Fruit fly (Drosophila melanogaster) whole organism, embryonic: ENCODE results near the gene Nup98-96.

Experiments used
- B-H1 ChIP-seq: fragments of 200-800 bp; sonication (Bioruptor generic); IDR thresholded peaks from 3 replicates; pipeline ENCODE4 v1.3.6; 2022; ENCODE audit warnings: missing biosample characterization, missing genetic modification characterization
- Bteb2 ChIP-seq: fragments of 200-800 bp; sonication (Bioruptor generic); optimal IDR thresholded peaks from 2 replicates; lab custom pipeline; 2016; ENCODE audit warnings: missing biosample characterization, missing genetic modification characterization
- CG11504 ChIP-seq: fragments of 200-800 bp; sonication (Bioruptor generic); optimal IDR thresholded peaks from 3 replicates; lab custom pipeline; 2019; ENCODE audit warnings: missing biosample characterization, mild to moderate bottlenecking, missing genetic modification characterization, moderate library complexity
- CG12071 ChIP-seq: fragments of 200-800 bp; sonication (Bioruptor generic); optimal IDR thresholded peaks from 3 replicates; lab custom pipeline; 2018; ENCODE audit warnings: missing biosample characterization, mild to moderate bottlenecking, missing genetic modification characterization
- CG12299 ChIP-seq: fragments of 200-800 bp; sonication (Bioruptor generic); optimal IDR thresholded peaks from 2 replicates; lab custom pipeline; 2018; ENCODE audit warnings: missing biosample characterization, mild to moderate bottlenecking, missing genetic modification characterization
- CG14014 ChIP-seq: fragments of 200-800 bp; sonication (Bioruptor generic); IDR thresholded peaks from 2 replicates; pipeline ENCODE4 v1.3.6; 2022; ENCODE audit warnings: missing biosample characterization, missing genetic modification characterization
- CG14860 ChIP-seq: fragments of 200-800 bp; sonication (Bioruptor generic); IDR thresholded peaks from 3 replicates; pipeline ENCODE4 v1.3.6; 2022; ENCODE audit warnings: missing biosample characterization, missing genetic modification characterization; ENCODE audit not compliant: partially characterized antibody
- CG15073 ChIP-seq: fragments of 200-800 bp; sonication (Bioruptor generic); optimal IDR thresholded peaks from 2 replicates; lab custom pipeline; 2016; ENCODE audit warnings: missing biosample characterization, missing genetic modification characterization
- CG1529 ChIP-seq: fragments of 200-800 bp; sonication (Bioruptor generic); optimal IDR thresholded peaks from 3 replicates; lab custom pipeline; 2018; ENCODE audit warnings: missing biosample characterization, missing genetic modification characterization
- CG1603 ChIP-seq: fragments of 200-800 bp; sonication (Bioruptor generic); optimal IDR thresholded peaks from 2 replicates; lab custom pipeline; 2019; ENCODE audit warnings: missing biosample characterization, mild to moderate bottlenecking, missing genetic modification characterization, moderate library complexity
- CG17612 ChIP-seq: fragments of 200-800 bp; sonication (Bioruptor generic); IDR thresholded peaks from 2 replicates; pipeline ENCODE4 v1.3.6; 2022; ENCODE audit warnings: missing biosample characterization, missing genetic modification characterization
- CG18599 ChIP-seq: fragments of 200-800 bp; sonication (Bioruptor generic); optimal IDR thresholded peaks from 3 replicates; lab custom pipeline; 2017; ENCODE audit warnings: missing biosample characterization, missing genetic modification characterization, mild to moderate bottlenecking, moderate library complexity, missing genetic modification reagents
- CG43689 ChIP-seq: fragments of 200-800 bp; sonication (Bioruptor generic); IDR thresholded peaks from 2 replicates; pipeline ENCODE4 v1.3.6; 2022; ENCODE audit warnings: missing biosample characterization, missing genetic modification characterization
- CG5180 ChIP-seq: fragments of 200-800 bp; sonication (Bioruptor generic); optimal IDR thresholded peaks from 3 replicates; lab custom pipeline; 2017; ENCODE audit warnings: missing biosample characterization, missing genetic modification characterization, mild to moderate bottlenecking, moderate library complexity, missing genetic modification reagents
- CG6813 ChIP-seq: fragments of 200-800 bp; sonication (Bioruptor generic); optimal IDR thresholded peaks from 2 replicates; lab custom pipeline; 2017; ENCODE audit warnings: missing biosample characterization, missing genetic modification characterization, mild to moderate bottlenecking, moderate library complexity, missing genetic modification reagents
- Doc2 ChIP-seq: fragments of 200-800 bp; sonication (Bioruptor generic); IDR thresholded peaks from 2 replicates; pipeline ENCODE4 v1.3.6; 2022; ENCODE audit warnings: missing biosample characterization, missing genetic modification characterization
- Doc3 ChIP-seq: fragments of 200-800 bp; sonication (Bioruptor generic); IDR thresholded peaks from 3 replicates; pipeline ENCODE4 v1.3.6; 2022; ENCODE audit warnings: missing biosample characterization, missing genetic modification characterization; ENCODE audit not compliant: partially characterized antibody
- Eip74EF ChIP-seq, 2 experiments: fragments of 200-800 bp in 1 of 2; fragments of >200 bp in 1 of 2; sonication (Bioruptor generic) in 1 of 2; optimal IDR thresholded peaks; 2 replicates each; lab custom pipeline; 2017 to 2019; ENCODE audit warnings: missing biosample characterization in 2 of 2, missing genetic modification characterization in 2 of 2, mild to moderate bottlenecking in 1 of 2, moderate library complexity in 1 of 2
- H15 ChIP-seq: fragments of 200-800 bp; sonication (Bioruptor generic); IDR thresholded peaks from 3 replicates; pipeline ENCODE4 v1.3.6; 2022; ENCODE audit warnings: missing biosample characterization, missing genetic modification characterization
- HLH3B ChIP-seq: fragments of 200-800 bp; sonication (Bioruptor generic); IDR thresholded peaks from 2 replicates; pipeline ENCODE4 v1.3.6; 2022; ENCODE audit warnings: missing biosample characterization, missing genetic modification characterization
- Hr3 ChIP-seq: fragments of 200-800 bp; sonication (Bioruptor generic); optimal IDR thresholded peaks from 3 replicates; lab custom pipeline; 2016; ENCODE audit warnings: missing biosample characterization, missing genetic modification characterization
- MBD-R2 ChIP-seq: fragments of 200-800 bp; sonication (Bioruptor generic); IDR thresholded peaks from 2 replicates; pipeline ENCODE4 v1.3.6; 2022; ENCODE audit warnings: missing biosample characterization, missing genetic modification characterization
- Med ChIP-seq: fragments of 200-800 bp; sonication (Bioruptor generic); peaks from one replicate; lab custom pipeline; 2016; ENCODE audit warnings: missing biosample characterization, missing genetic modification characterization, mild to moderate bottlenecking, inconsistent platforms, moderate library complexity
- Poxn ChIP-seq: fragments of 200-800 bp; sonication (Bioruptor generic); IDR thresholded peaks from 2 replicates; pipeline ENCODE4 v1.3.6; 2022; ENCODE audit warnings: missing biosample characterization, missing genetic modification characterization
- Six4 ChIP-seq: fragments of 200-800 bp; sonication (Bioruptor generic); optimal IDR thresholded peaks from 2 replicates; lab custom pipeline; 2016; ENCODE audit warnings: missing biosample characterization, missing genetic modification characterization
- Stat92E ChIP-seq, 3 experiments: fragments of >200 bp in 2 of 3; fragments of 200-800 bp in 1 of 3; sonication (Bioruptor generic) in 1 of 3; optimal IDR thresholded peaks; 2 replicates each; lab custom pipeline; 2017 to 2019; ENCODE audit warnings: missing biosample characterization in 3 of 3, missing genetic modification characterization in 3 of 3, mild to moderate bottlenecking in 1 of 3, moderate library complexity in 1 of 3
- bigmax ChIP-seq: fragments of 200-800 bp; sonication (Bioruptor generic); optimal IDR thresholded peaks from 2 replicates; lab custom pipeline; 2018; ENCODE audit warnings: missing biosample characterization, mild to moderate bottlenecking, missing genetic modification characterization
- bsh ChIP-seq, 2 experiments: fragments of 200-800 bp; sonication (Bioruptor generic); optimal IDR thresholded peaks; 2 replicates each; lab custom pipeline; 2017 to 2018; ENCODE audit warnings: mild to moderate bottlenecking in 2 of 2, missing biosample characterization in 2 of 2, missing genetic modification characterization in 2 of 2, moderate library complexity in 1 of 2
- caup ChIP-seq: fragments of 200-800 bp; sonication (Bioruptor generic); optimal IDR thresholded peaks from 3 replicates; lab custom pipeline; 2017; ENCODE audit warnings: missing biosample characterization, mild to moderate bottlenecking, missing genetic modification characterization, moderate library complexity; ENCODE audit not compliant: severe bottlenecking
- chif ChIP-seq, 2 experiments: fragments of 200-800 bp; sonication (Bioruptor generic); optimal IDR thresholded peaks; 3 replicates each; lab custom pipeline; 2016; ENCODE audit warnings: missing biosample characterization in 2 of 2, missing genetic modification characterization in 2 of 2
- chinmo ChIP-seq: fragments of 200-800 bp; sonication (Bioruptor generic); IDR thresholded peaks from 4 replicates; pipeline ENCODE4 v1.3.6; 2022; ENCODE audit warnings: missing biosample characterization, missing genetic modification characterization; ENCODE audit not compliant: partially characterized antibody
- chm ChIP-seq: fragments of 200-800 bp; sonication (Bioruptor generic); IDR thresholded peaks from 2 replicates; pipeline ENCODE4 v1.3.6; 2022; ENCODE audit warnings: missing biosample characterization, missing genetic modification characterization
- chn ChIP-seq: fragments of 200-800 bp; sonication (Bioruptor generic); optimal IDR thresholded peaks from 2 replicates; lab custom pipeline; 2016; ENCODE audit warnings: missing biosample characterization, missing genetic modification characterization
- dimm ChIP-seq: fragments of 200-800 bp; sonication (Bioruptor generic); IDR thresholded peaks from 2 replicates; pipeline ENCODE4 v1.3.6; 2022; ENCODE audit warnings: missing biosample characterization, missing genetic modification characterization
- dpn ChIP-seq, 2 experiments: fragments of 200-800 bp; sonication (Bioruptor generic); optimal IDR thresholded peaks; 3 replicates each; lab custom pipeline; 2016; ENCODE audit warnings: missing biosample characterization in 2 of 2, missing genetic modification characterization in 2 of 2
- fd102C ChIP-seq: fragments of 200-800 bp; sonication (Bioruptor generic); optimal IDR thresholded peaks from 2 replicates; lab custom pipeline; 2018; ENCODE audit warnings: missing biosample characterization, mild to moderate bottlenecking, missing genetic modification characterization, moderate library complexity
- hth ChIP-seq: fragments of >200 bp; optimal IDR thresholded peaks from 2 replicates; lab custom pipeline; 2017; ENCODE audit warnings: inconsistent platforms
- inv ChIP-seq: fragments of 200-800 bp; sonication (Bioruptor generic); IDR thresholded peaks from 2 replicates; pipeline ENCODE4 v1.3.6; 2022; ENCODE audit warnings: missing biosample characterization, missing genetic modification characterization; ENCODE audit not compliant: partially characterized antibody
- kay ChIP-seq: fragments of 200-800 bp; sonication (Bioruptor generic); optimal IDR thresholded peaks from 2 replicates; lab custom pipeline; 2016; ENCODE audit warnings: missing biosample characterization, missing genetic modification characterization
- knrl ChIP-seq: fragments of 200-800 bp; sonication (Bioruptor generic); IDR thresholded peaks from 3 replicates; pipeline ENCODE4 v1.3.6; 2022; ENCODE audit warnings: missing biosample characterization, missing genetic modification characterization; ENCODE audit not compliant: partially characterized antibody
- lmd ChIP-seq: fragments of 200-800 bp; sonication (Bioruptor generic); IDR thresholded peaks from 2 replicates; pipeline ENCODE4 v1.3.6; 2022; ENCODE audit warnings: missing biosample characterization, missing genetic modification characterization
- pan ChIP-seq, 4 experiments: fragments of >200 bp in 3 of 4; fragments of 200-800 bp in 1 of 4; sonication (Bioruptor generic) in 1 of 4; optimal IDR thresholded peaks in 3 of 4; IDR thresholded peaks in 1 of 4; 2 replicates each; pipeline versions ENCODE4 v1.3.6 to Lab custom; 2017 to 2022; ENCODE audit warnings: missing biosample characterization in 2 of 4, missing genetic modification characterization in 2 of 4, mixed read lengths in 1 of 4
- pnt ChIP-seq: fragments of 200-800 bp; sonication (Bioruptor generic); optimal IDR thresholded peaks from 3 replicates; lab custom pipeline; 2016; ENCODE audit warnings: missing biosample characterization, missing genetic modification characterization
- sisA ChIP-seq: fragments of 200-800 bp; sonication (Bioruptor generic); IDR thresholded peaks from 2 replicates; pipeline ENCODE4 v1.3.6; 2022; ENCODE audit warnings: missing biosample characterization, missing genetic modification characterization
- sqz ChIP-seq: fragments of 200-800 bp; sonication (Bioruptor generic); optimal IDR thresholded peaks from 3 replicates; lab custom pipeline; 2018; ENCODE audit warnings: missing biosample characterization, mild to moderate bottlenecking, missing genetic modification characterization
- unpg ChIP-seq: fragments of 200-800 bp; sonication (Bioruptor generic); optimal IDR thresholded peaks from 3 replicates; lab custom pipeline; 2018; ENCODE audit warnings: missing biosample characterization, mild to moderate bottlenecking, missing genetic modification characterization, moderate library complexity
- vnd ChIP-seq: fragments of 200-800 bp; sonication (Bioruptor generic); IDR thresholded peaks from 3 replicates; pipeline ENCODE4 v1.3.6; 2022; ENCODE audit warnings: missing biosample characterization, missing genetic modification characterization; ENCODE audit not compliant: partially characterized antibody
- z ChIP-seq: fragments of 200-800 bp; sonication (Bioruptor generic); IDR thresholded peaks from 3 replicates; pipeline ENCODE4 v1.3.6; 2022; ENCODE audit warnings: missing biosample characterization, missing genetic modification characterization

The Nup98-96 gene

dm6 chr3R:23781466-23781935 lies at the start of gene Nup98-96, which contains the start of gene mbc (continued):
- TF ChIP-seq bsh (GFP tag; optimal IDR thresholded peaks at IDR 0.05; lab: Kevin White, UChicago) (peak in 1 of 2 experiments; percentile 74), MBD-R2 (GFP tag; lab: Robert Waterston, UW) (peak; percentile 67; the same call in 1 of the 2 replicates), CG18599 (GFP tag; lab: Kevin White, UChicago) (peak; percentile 82), dimm (GFP tag; lab: Robert Waterston, UW) (peak; percentile 68), CG43689 (no peak), CG12299 (tag; lab: Kevin White, UChicago) (peak; percentile 80), CG12071 (GFP tag; lab: Kevin White, UChicago) (peak; percentile 17), CG17612 (GFP tag; lab: Robert Waterston, UW) (no peak), pnt (GFP tag; lab: Kevin White, UChicago) (peak; percentile 94), HLH3B (GFP tag; lab: Robert Waterston, UW) (peak; percentile 83), hth (lab: Kevin White, UChicago) (no peak), lmd (GFP tag; lab: Robert Waterston, UW) (peak; percentile 90), Eip74EF (GFP tag; optimal IDR thresholded peaks at IDR 0.05; lab: Kevin White, UChicago) (peak in 1 of 2 experiments; percentile 3), chm (GFP tag; lab: Robert Waterston, UW) (peak; percentile 86), CG15073 (GFP tag; lab: Kevin White, UChicago) (no peak), Six4 (GFP tag; lab: Kevin White, UChicago) (peak; percentile 67), Hr3 (GFP tag; lab: Kevin White, UChicago) (peak; percentile 90), caup (GFP tag; lab: Kevin White, UChicago) (peak; percentile 57), unpg (GFP tag; lab: Kevin White, UChicago) (peak; percentile 82), CG6813 (peak; percentile 60), B-H1 (GFP tag; lab: Robert Waterston, UW) (peak; percentile 63), knrl (peak; percentile 61; the same call in 2 of the 3 replicates), chif (GFP tag; optimal IDR thresholded peaks at IDR 0.05; lab: Kevin White, UChicago) (peak; percentile 73 to 93), CG14014 (GFP tag; lab: Robert Waterston, UW) (peak; percentile 86), CG1529 (peak; percentile 64), dpn (GFP tag; optimal IDR thresholded peaks at IDR 0.05; lab: Kevin White, UChicago) (peak; percentile 90 to 95), CG14860 (GFP tag; lab: Robert Waterston, UW) (no peak), sqz (peak; percentile 31), vnd (GFP tag; lab: Robert Waterston, UW) (no peak), inv (GFP tag; lab: Robert Waterston, UW) (no peak), Doc3 (GFP tag; lab: Robert Waterston, UW) (no peak), CG11504 (peak; percentile 85), CG1603 (tag; lab: Kevin White, UChicago) (peak; percentile 83), fd102C (GFP tag; lab: Kevin White, UChicago) (peak; percentile 10), Poxn (GFP tag; lab: Robert Waterston, UW) (peak; percentile 44; the same call in 1 of the 2 replicates), Bteb2 (GFP tag; lab: Kevin White, UChicago) (peak; percentile 82), Stat92E (GFP tag; optimal IDR thresholded peaks at IDR 0.05; lab: Kevin White, UChicago) (peak in 1 of 3 experiments; percentile 70), Doc2 (GFP tag; lab: Robert Waterston, UW) (0 out of 2 replicates have a peak, but pooled peaks have one; percentile 12), kay (GFP tag; lab: Kevin White, UChicago) (peak; percentile 71), pan (optimal IDR thresholded peaks at IDR 0.05; lab: Kevin White, UChicago) (no peak), pan (GFP tag; optimal IDR thresholded peaks at IDR 0.05 in 1 of 2, IDR thresholded peaks at IDR 0.05 in 1 of 2) (peak in 1 of 2 experiments; percentile 79), z (GFP tag; lab: Robert Waterston, UW) (peak; percentile 66; the same call in 1 of the 3 replicates), Med (GFP tag; lab: Kevin White, UChicago) (peak; percentile 98), CG5180 (GFP tag; lab: Kevin White, UChicago) (peak; percentile 58), H15 (GFP tag; lab: Robert Waterston, UW) (peak; percentile 81), chn (GFP tag; lab: Kevin White, UChicago) (peak; percentile 91), sisA (GFP tag; lab: Robert Waterston, UW) (peak; percentile 90), bigmax (GFP tag; lab: Kevin White, UChicago) (no peak), chinmo (GFP tag; lab: Robert Waterston, UW) (peak; percentile 88; the same call in 2 of the 4 replicates)
